Worm (Caenorhabditis elegans) whole organism, L4/young adult: Measurements from ENCODE around the gene srw-40.

Source experiments
- W03F9.2 ChIP-seq: fragments of 150-350 bp; optimal IDR thresholded peaks from 2 replicates; lab custom pipeline; 2014; ENCODE audit warnings: missing biosample characterization, missing genetic modification characterization
- dao-5 ChIP-seq: sonication (generic microtip); optimal IDR thresholded peaks from 2 replicates; lab custom pipeline; 2016; ENCODE audit warnings: missing genotype, missing genetic modification characterization, moderate library complexity, missing compliant biosample characterization
- him-1 ChIP-seq: sonication (generic microtip); optimal IDR thresholded peaks from 2 replicates; lab custom pipeline; 2016; ENCODE audit warnings: missing genotype, missing genetic modification reagents, missing genetic modification characterization, missing compliant biosample characterization

- no peak for TF ChIP-seq him-1
- TF ChIP-seq W03F9.2 (tag; lab: Kevin White, UChicago): no peak
- no peak for TF ChIP-seq dao-5
Observed at ce11 chrII:4326420-4326819, 10.5 kb upstream of the srw-40 start, which contains the start of gene pfd-2.
